Worm (Caenorhabditis elegans): Measurements from ENCODE around the gene F56D6.6.
A peak's percentile ranks its signal among the peaks of the same experiment; 100 is the strongest.
"Not testable (repeated sequence)": the region's sequence is repeated elsewhere in the genome, so short reads cannot be mapped to it uniquely, and the experiment has no call there.

Gene F56D6.6

ce11 chrIV:3947377-3947956 is 44.4 kb downstream of the F56D6.6 start:
- TF ChIP-seq set-16 (GFP tag; IDR thresholded peaks at IDR 0.05): peak; percentile 92
- TF ChIP-seq unc-62 (GFP tag; optimal IDR thresholded peaks at IDR 0.05 in 1 of 2): peak in 1 of 2 experiments; percentile 52
- not testable (repeated sequence) for TF ChIP-seq unc-62 (tag; optimal IDR thresholded peaks at IDR 0.05)
- 0 out of 2 replicates have a peak, but pooled peaks have one; percentile 40 for TF ChIP-seq snpc-1.2 (GFP tag; IDR thresholded peaks at IDR 0.05)
- 0 out of 2 replicates have a peak, but pooled peaks have one; percentile 6 for TF ChIP-seq Y48G9A.11 (GFP tag; IDR thresholded peaks at IDR 0.05)
- TF ChIP-seq egl-43 (GFP tag; IDR thresholded peaks at IDR 0.05): peak; percentile 48; the same call in 1 of the 2 replicates

All from whole organism, L4 larva.